Worm (Caenorhabditis elegans) whole organism, L1 larva: Measurements from ENCODE around the gene C36E8.4.

Experiments
- ceh-88 ChIP-seq: fragments of 200-800 bp; sonication (Bioruptor generic); IDR thresholded peaks from 2 replicates; pipeline ENCODE4 v1.3.6; 2022; ENCODE audit warnings: missing genetic modification characterization, missing compliant biosample characterization
- egl-27 ChIP-seq, 2 experiments: fragments of 150-350 bp in 1 of 2; sonication (generic microtip); optimal IDR thresholded peaks; 3 replicates each; lab custom pipeline; 2017 to 2018; ENCODE audit warnings: missing biosample characterization in 2 of 2, missing genetic modification characterization in 2 of 2, missing genetic modification reagents in 2 of 2
- fos-1 ChIP-seq: fragments of 150-350 bp; optimal IDR thresholded peaks from 2 replicates; lab custom pipeline; 2014; ENCODE audit warnings: missing biosample characterization, missing genetic modification characterization
- lin-35 ChIP-seq, 2 experiments: fragments of 150-350 bp; optimal IDR thresholded peaks; 2 replicates each; lab custom pipeline; 2014; ENCODE audit warnings: missing biosample characterization in 2 of 2, missing genetic modification characterization in 2 of 2, missing genetic modification reagents in 2 of 2
- mdl-1 ChIP-seq, 2 experiments: fragments of 150-350 bp; optimal IDR thresholded peaks; 2 replicates each; lab custom pipeline; 2014 to 2017; ENCODE audit warnings: missing biosample characterization in 2 of 2, missing genetic modification characterization in 2 of 2, inconsistent platforms in 1 of 2
- nhr-11 ChIP-seq: fragments of 150-350 bp; optimal IDR thresholded peaks from 2 replicates; lab custom pipeline; 2014; ENCODE audit warnings: missing biosample characterization, missing genetic modification characterization
- nhr-71 ChIP-seq: sonication (generic microtip); optimal IDR thresholded peaks from 2 replicates; lab custom pipeline; 2016; ENCODE audit warnings: mild to moderate bottlenecking, missing genetic modification characterization, moderate library complexity, missing compliant biosample characterization
- snpc-4 ChIP-seq: fragments of 150-350 bp; optimal IDR thresholded peaks from 2 replicates; lab custom pipeline; 2014; ENCODE audit warnings: missing biosample characterization, missing genetic modification characterization
- sptf-1 ChIP-seq: fragments of 150-350 bp; optimal IDR thresholded peaks from 2 replicates; lab custom pipeline; 2014; ENCODE audit warnings: missing biosample characterization, missing genetic modification characterization
- zag-1 ChIP-seq: fragments of 150-350 bp; optimal IDR thresholded peaks from 2 replicates; lab custom pipeline; 2014; ENCODE audit warnings: missing biosample characterization, missing genetic modification characterization
- ztf-11 ChIP-seq, 2 experiments: sonication (generic microtip); optimal IDR thresholded peaks; 2 replicates each; lab custom pipeline; 2016 to 2017; ENCODE audit warnings: missing genetic modification characterization in 2 of 2, missing biosample characterization in 1 of 2, missing compliant biosample characterization in 1 of 2

- TF ChIP-seq ceh-88 (GFP tag; lab: Robert Waterston, UW) (no peak), fos-1 (tag; lab: Kevin White, UChicago) (no peak), nhr-71 (tag; lab: Kevin White, UChicago) (no peak), sptf-1 (no peak), snpc-4 (tag; lab: Kevin White, UChicago) (no peak), lin-35 (GFP tag; optimal IDR thresholded peaks at IDR 0.05; lab: Kevin White, UChicago) (no peak), mdl-1 (tag; optimal IDR thresholded peaks at IDR 0.05; lab: Kevin White, UChicago) (no peak), egl-27 (tag; optimal IDR thresholded peaks at IDR 0.05; lab: Kevin White, UChicago) (no peak), ztf-11 (tag; optimal IDR thresholded peaks at IDR 0.05; lab: Kevin White, UChicago) (no peak), zag-1 (tag; lab: Kevin White, UChicago) (no peak), nhr-11 (tag; lab: Kevin White, UChicago) (no peak)
Measured at ce11 chrIII:4009181-4009580, 3.0 kb upstream of the C36E8.4 start.
